Worm (Caenorhabditis elegans) whole organism, late embryonic: ENCODE data around the gene T03D3.5.

Experiments used
- C08G9.2 ChIP-seq: sonication (generic microtip); optimal IDR thresholded peaks from 2 replicates; lab custom pipeline; 2016; ENCODE audit warnings: mild to moderate bottlenecking, missing genetic modification characterization, moderate library complexity, missing compliant biosample characterization
- C38D4.7 ChIP-seq: fragments of 200-800 bp; sonication (Bioruptor generic); optimal IDR thresholded peaks from 2 replicates; lab custom pipeline; 2018; ENCODE audit warnings: mild to moderate bottlenecking, missing genetic modification characterization, moderate library complexity, missing compliant biosample characterization
- F13H6.1 ChIP-seq: sonication (generic microtip); optimal IDR thresholded peaks from 2 replicates; lab custom pipeline; 2016; ENCODE audit warnings: missing genetic modification characterization, missing compliant biosample characterization
- K02D7.2 ChIP-seq: sonication (generic microtip); optimal IDR thresholded peaks from 2 replicates; lab custom pipeline; 2017; ENCODE audit warnings: mild to moderate bottlenecking, missing genetic modification characterization, missing compliant biosample characterization
- K09A11.1 ChIP-seq: sonication (generic microtip); optimal IDR thresholded peaks from 2 replicates; lab custom pipeline; 2017; ENCODE audit warnings: antibody characterized with exemption, mild to moderate bottlenecking, missing genetic modification characterization, missing compliant biosample characterization; ENCODE audit not compliant: insufficient read depth
- T23F11.4 ChIP-seq: fragments of 200-800 bp; sonication (Bioruptor generic); optimal IDR thresholded peaks from 2 replicates; lab custom pipeline; 2018; ENCODE audit warnings: mild to moderate bottlenecking, missing genetic modification characterization, missing compliant biosample characterization
- Y22D7AL.16 ChIP-seq: sonication (generic microtip); optimal IDR thresholded peaks from 2 replicates; lab custom pipeline; 2016; ENCODE audit warnings: missing genetic modification characterization, missing compliant biosample characterization
- ceh-18 ChIP-seq: sonication (generic microtip); optimal IDR thresholded peaks from 2 replicates; lab custom pipeline; 2016; ENCODE audit warnings: missing genetic modification characterization, missing compliant biosample characterization
- ceh-2 ChIP-seq: sonication (generic microtip); optimal IDR thresholded peaks from 2 replicates; lab custom pipeline; 2016; ENCODE audit warnings: missing genotype, missing genetic modification characterization, missing compliant biosample characterization
- ceh-24 ChIP-seq: sonication (generic microtip); optimal IDR thresholded peaks from 2 replicates; lab custom pipeline; 2016; ENCODE audit warnings: mild to moderate bottlenecking, missing genetic modification characterization, missing compliant biosample characterization
- ceh-31 ChIP-seq: sonication (generic microtip); optimal IDR thresholded peaks from 2 replicates; lab custom pipeline; 2016; ENCODE audit warnings: missing genetic modification characterization, missing compliant biosample characterization
- ceh-34 ChIP-seq: sonication (generic microtip); optimal IDR thresholded peaks from 2 replicates; lab custom pipeline; 2016; ENCODE audit warnings: mild to moderate bottlenecking, missing genetic modification characterization, missing compliant biosample characterization
- ceh-45 ChIP-seq: fragments of 200-800 bp; sonication (Bioruptor generic); IDR thresholded peaks from 2 replicates; pipeline ENCODE4 v1.3.6; 2022; ENCODE audit warnings: missing genetic modification reagents, missing genetic modification characterization, missing compliant biosample characterization
- ceh-48 ChIP-seq: sonication (generic microtip); optimal IDR thresholded peaks from 2 replicates; lab custom pipeline; 2016; ENCODE audit warnings: missing genetic modification characterization, inconsistent platforms, missing compliant biosample characterization
- ceh-9 ChIP-seq: sonication (generic microtip); optimal IDR thresholded peaks from 2 replicates; lab custom pipeline; 2016; ENCODE audit warnings: mild to moderate bottlenecking, missing genetic modification characterization, inconsistent platforms, missing compliant biosample characterization
- elt-2 ChIP-seq: sonication (generic microtip); optimal IDR thresholded peaks from 2 replicates; lab custom pipeline; 2016; ENCODE audit warnings: missing genetic modification reagents, missing genetic modification characterization, missing compliant biosample characterization
- elt-4 ChIP-seq: sonication (generic microtip); optimal IDR thresholded peaks from 2 replicates; lab custom pipeline; 2016; ENCODE audit warnings: missing genetic modification characterization, missing compliant biosample characterization
- fkh-6 ChIP-seq: sonication (generic microtip); optimal IDR thresholded peaks from 2 replicates; lab custom pipeline; 2016; ENCODE audit warnings: missing genetic modification characterization, missing compliant biosample characterization
- hlh-6 ChIP-seq: sonication (generic microtip); optimal IDR thresholded peaks from 2 replicates; lab custom pipeline; 2016; ENCODE audit warnings: missing genotype, missing genetic modification characterization, missing compliant biosample characterization
- lin-11 ChIP-seq: fragments of 200-800 bp; sonication (Bioruptor generic); optimal IDR thresholded peaks from 2 replicates; lab custom pipeline; 2018; ENCODE audit warnings: mild to moderate bottlenecking, missing genetic modification characterization, missing compliant biosample characterization
- nfya-1 ChIP-seq: sonication (generic microtip); optimal IDR thresholded peaks from 2 replicates; lab custom pipeline; 2017; ENCODE audit warnings: missing genetic modification characterization, mild to moderate bottlenecking, missing compliant biosample characterization, antibody characterized with exemption, moderate library complexity
- nhr-11 ChIP-seq: fragments of 150-350 bp; optimal IDR thresholded peaks from 2 replicates; lab custom pipeline; 2014; ENCODE audit warnings: missing biosample characterization, missing genetic modification characterization
- nhr-232 ChIP-seq: sonication (generic microtip); optimal IDR thresholded peaks from 2 replicates; lab custom pipeline; 2016; ENCODE audit warnings: missing genetic modification characterization, missing compliant biosample characterization
- pag-3 ChIP-seq: sonication (generic microtip); optimal IDR thresholded peaks from 2 replicates; lab custom pipeline; 2016; ENCODE audit warnings: missing compliant biosample characterization, missing genetic modification characterization, borderline replicate concordance
- pat-9 ChIP-seq: fragments of 200-800 bp; sonication (Bioruptor generic); optimal IDR thresholded peaks from 2 replicates; lab custom pipeline; 2018; ENCODE audit warnings: mild to moderate bottlenecking, missing genetic modification characterization, moderate library complexity, missing compliant biosample characterization
- pax-1 ChIP-seq: fragments of 150-350 bp; optimal IDR thresholded peaks from 2 replicates; lab custom pipeline; 2014; ENCODE audit warnings: missing biosample characterization, missing genetic modification characterization
- pqm-1 ChIP-seq: sonication (generic microtip); optimal IDR thresholded peaks from 2 replicates; lab custom pipeline; 2016; ENCODE audit warnings: missing genetic modification characterization, missing compliant biosample characterization
- ref-2 ChIP-seq: sonication (generic microtip); optimal IDR thresholded peaks from 2 replicates; lab custom pipeline; 2016; ENCODE audit warnings: missing genetic modification characterization, missing compliant biosample characterization
- rnt-1 ChIP-seq: sonication (generic microtip); optimal IDR thresholded peaks from 2 replicates; lab custom pipeline; 2016; ENCODE audit warnings: missing genetic modification characterization, missing compliant biosample characterization
- sox-2 ChIP-seq: fragments of 200-800 bp; sonication (Bioruptor generic); IDR thresholded peaks from 2 replicates; pipeline ENCODE4 v1.3.6; 2022; ENCODE audit warnings: missing genetic modification reagents, missing genetic modification characterization, missing compliant biosample characterization
- syd-9 ChIP-seq: sonication (generic microtip); optimal IDR thresholded peaks from 2 replicates; lab custom pipeline; 2016; ENCODE audit warnings: mild to moderate bottlenecking, missing genetic modification characterization, moderate library complexity, missing compliant biosample characterization
- tbx-2 ChIP-seq: sonication (generic microtip); optimal IDR thresholded peaks from 2 replicates; lab custom pipeline; 2016; ENCODE audit warnings: missing genetic modification characterization, missing compliant biosample characterization
- ttx-3 ChIP-seq: sonication (generic microtip); optimal IDR thresholded peaks from 2 replicates; lab custom pipeline; 2016; ENCODE audit warnings: missing genetic modification reagents, missing genetic modification characterization, missing compliant biosample characterization
- unc-3 ChIP-seq, 2 experiments: fragments of 200-800 bp in 1 of 2; sonication (Bioruptor generic) in 1 of 2; sonication (generic microtip) in 1 of 2; conservative IDR thresholded peaks in 1 of 2; optimal IDR thresholded peaks in 1 of 2; 2 replicates each; pipeline versions ENCODE4 v1.3.6 to Lab custom; 2016 to 2022; ENCODE audit warnings: missing compliant biosample characterization in 2 of 2, missing genetic modification characterization in 2 of 2, missing genetic modification reagents in 1 of 2
- unc-55 ChIP-seq: sonication (generic microtip); optimal IDR thresholded peaks from 2 replicates; lab custom pipeline; 2017; ENCODE audit warnings: missing biosample characterization, missing genetic modification reagents, missing genetic modification characterization
- unc-86 ChIP-seq: sonication (generic microtip); optimal IDR thresholded peaks from 2 replicates; lab custom pipeline; 2016; ENCODE audit warnings: missing genetic modification characterization, missing compliant biosample characterization

Gene T03D3.5

DNA sequence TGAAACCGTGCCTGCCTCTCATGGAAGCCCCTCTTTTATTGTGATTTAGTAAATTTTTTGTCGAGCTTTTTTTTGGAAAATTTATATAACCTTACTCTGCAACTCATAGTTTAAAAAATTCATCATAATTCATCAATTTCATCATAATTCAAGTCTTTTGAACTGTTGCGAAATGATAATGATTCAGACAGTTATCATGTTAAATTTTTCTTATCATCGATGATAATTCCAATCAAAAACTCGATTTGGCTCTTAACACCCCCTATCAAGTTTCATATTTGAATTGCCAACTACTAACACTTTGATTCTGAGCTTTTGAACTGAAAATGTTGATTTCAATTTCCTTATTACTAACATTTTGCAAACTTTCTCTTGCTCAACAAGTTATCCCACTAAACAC, 16.5 kb downstream of the T03D3.5 start, which contains the start of gene F54E2.1:
TSS of gene F54E2.1 (plus strand) at position 235 of the 400 bp plus-strand sequence.
- TF ChIP-seq ceh-45 (GFP tag; lab: Robert Waterston, UW) (no peak), ttx-3 (tag; lab: Kevin White, UChicago) (no peak), elt-2 (peak; percentile 45), unc-3 (GFP tag; conservative IDR thresholded peaks at IDR 0.05; lab: Robert Waterston, UW) (no peak), unc-3 (tag; optimal IDR thresholded peaks at IDR 0.05; lab: Kevin White, UChicago) (no peak)

DNA sequence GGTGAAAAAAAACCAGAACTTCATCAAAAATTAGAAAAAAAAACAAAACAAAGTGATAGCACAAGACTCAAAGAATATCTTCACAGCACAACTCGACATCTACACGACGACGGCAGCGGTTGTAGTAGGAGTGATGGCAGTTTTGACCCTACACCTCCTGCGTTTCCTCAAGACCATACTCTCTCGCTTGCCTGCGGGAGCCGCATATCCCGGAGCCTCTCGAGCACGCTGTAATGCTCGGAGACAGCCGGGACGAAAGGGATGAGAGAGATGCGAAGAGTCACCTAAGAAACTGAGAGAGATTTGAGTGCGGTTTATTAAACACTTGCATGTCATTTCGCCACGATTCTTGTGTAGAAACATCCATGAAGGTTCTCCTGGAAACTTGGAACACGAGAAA, 17.2 kb downstream of the T03D3.5 start:
- no peak for TF ChIP-seq pat-9 (tag; lab: Kevin White, UChicago)
- TF ChIP-seq nhr-232 (tag; lab: Kevin White, UChicago): no peak
- peak; percentile 82 for TF ChIP-seq rnt-1 (tag; lab: Kevin White, UChicago)
- no peak for TF ChIP-seq elt-2
- no peak for TF ChIP-seq C38D4.7 (GFP tag; lab: Kevin White, UChicago)
- peak; percentile 45 for TF ChIP-seq ceh-18 (tag; lab: Kevin White, UChicago)

DNA sequence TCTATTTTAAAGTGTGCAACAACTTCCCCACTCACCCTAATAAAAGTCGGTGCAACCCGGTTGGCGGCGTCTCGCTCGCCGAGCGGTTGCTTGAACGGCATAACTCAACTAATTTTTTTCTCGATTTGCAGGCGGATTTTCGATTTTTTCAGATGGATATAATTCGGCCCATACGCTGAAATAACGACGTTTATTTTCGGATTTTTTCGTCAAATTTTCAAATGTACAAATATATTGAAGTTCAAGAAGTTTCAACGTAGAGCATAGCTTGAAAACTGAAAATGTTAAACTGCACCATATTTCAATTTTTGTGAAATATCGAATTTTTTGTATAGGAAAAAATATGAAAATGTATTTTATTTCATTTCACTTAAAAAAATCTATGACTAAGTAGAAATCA, 18.9 kb downstream of the T03D3.5 start, which contains the start of gene ketn-1:
TSS of gene ketn-1 (minus strand) at position 101 of the 400 bp plus-strand sequence.
- no peak for TF ChIP-seq lin-11 (tag; lab: Kevin White, UChicago)
- no peak for TF ChIP-seq pax-1 (tag; lab: Kevin White, UChicago)
- no peak for TF ChIP-seq syd-9 (tag; lab: Kevin White, UChicago)
- TF ChIP-seq, all 69 proteins: peak for 0

DNA sequence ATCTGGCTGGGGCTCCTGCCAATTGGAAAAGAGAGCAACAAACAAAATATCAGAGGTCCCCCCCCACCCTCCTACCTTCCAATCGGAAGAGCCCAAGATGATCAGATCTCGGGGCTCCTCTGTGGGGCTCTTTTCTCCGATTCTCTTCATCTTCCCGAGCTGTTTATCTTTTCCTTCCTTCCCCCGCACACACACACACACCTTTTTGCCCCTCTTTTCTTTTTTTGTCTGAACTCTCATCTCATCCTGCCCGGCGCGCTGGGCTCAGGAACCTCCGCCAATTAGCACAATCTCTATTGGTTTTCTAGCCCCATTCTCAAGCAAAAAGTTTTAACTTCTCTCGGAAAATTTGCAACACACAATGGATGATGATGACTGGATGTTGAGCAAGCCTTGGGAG, 23.4 kb downstream of the T03D3.5 start:
- TF ChIP-seq ceh-18 (tag; lab: Kevin White, UChicago): peak; percentile 62
- no peak for TF ChIP-seq pag-3 (tag; lab: Kevin White, UChicago)
- TF ChIP-seq pqm-1 (tag; lab: Kevin White, UChicago): no peak
- peak; percentile 66 for TF ChIP-seq nfya-1 (tag; lab: Kevin White, UChicago)

DNA sequence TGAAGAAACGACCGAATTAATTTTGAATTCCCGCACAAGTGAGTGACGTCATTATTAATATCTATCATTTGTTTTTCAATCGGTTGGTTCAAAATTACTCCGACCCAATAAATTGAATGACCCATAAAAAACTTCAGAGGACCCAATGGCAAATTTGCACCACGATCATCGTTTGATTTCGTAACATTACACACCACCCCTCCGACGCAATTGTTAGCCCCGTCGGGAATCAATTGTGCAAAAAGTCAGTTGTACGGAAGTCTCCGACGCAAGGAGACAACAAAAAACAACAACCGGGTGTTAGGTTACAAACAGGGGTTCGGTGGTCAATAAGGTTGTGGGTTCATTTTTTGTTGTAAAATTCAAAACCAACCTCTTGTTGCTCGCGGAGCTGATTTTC, 24.7 kb downstream of the T03D3.5 start:
- no peak for TF ChIP-seq ceh-24
- no peak for TF ChIP-seq ceh-34
- TF ChIP-seq ceh-2: no peak
- TF ChIP-seq C08G9.2 (tag; lab: Kevin White, UChicago): no peak
- no peak for TF ChIP-seq K09A11.1

DNA sequence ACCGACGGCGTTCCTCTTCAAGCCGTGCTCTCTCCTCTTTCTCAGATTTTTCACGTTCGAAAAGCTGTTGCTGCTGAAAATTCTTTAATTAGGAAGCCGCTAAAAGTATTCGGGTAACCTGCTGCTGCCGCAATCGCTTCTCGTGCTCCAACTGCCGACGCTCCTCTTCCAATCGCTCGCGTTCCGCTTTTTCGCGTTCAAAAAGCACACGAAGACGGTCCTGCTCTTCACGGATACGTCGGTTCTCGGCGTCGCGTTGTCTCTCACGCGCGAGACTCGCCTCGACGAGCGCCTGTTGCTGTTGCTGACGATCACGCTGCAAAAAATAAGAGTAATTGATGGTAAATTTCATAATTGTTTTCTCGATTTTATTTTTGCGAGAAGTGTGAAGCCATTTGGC, 26.0 kb downstream of the T03D3.5 start:
- TF ChIP-seq fkh-6 (tag; lab: Kevin White, UChicago) (no peak), hlh-6 (tag; lab: Kevin White, UChicago) (peak; percentile 7), F13H6.1 (tag; lab: Kevin White, UChicago) (no peak)

DNA sequence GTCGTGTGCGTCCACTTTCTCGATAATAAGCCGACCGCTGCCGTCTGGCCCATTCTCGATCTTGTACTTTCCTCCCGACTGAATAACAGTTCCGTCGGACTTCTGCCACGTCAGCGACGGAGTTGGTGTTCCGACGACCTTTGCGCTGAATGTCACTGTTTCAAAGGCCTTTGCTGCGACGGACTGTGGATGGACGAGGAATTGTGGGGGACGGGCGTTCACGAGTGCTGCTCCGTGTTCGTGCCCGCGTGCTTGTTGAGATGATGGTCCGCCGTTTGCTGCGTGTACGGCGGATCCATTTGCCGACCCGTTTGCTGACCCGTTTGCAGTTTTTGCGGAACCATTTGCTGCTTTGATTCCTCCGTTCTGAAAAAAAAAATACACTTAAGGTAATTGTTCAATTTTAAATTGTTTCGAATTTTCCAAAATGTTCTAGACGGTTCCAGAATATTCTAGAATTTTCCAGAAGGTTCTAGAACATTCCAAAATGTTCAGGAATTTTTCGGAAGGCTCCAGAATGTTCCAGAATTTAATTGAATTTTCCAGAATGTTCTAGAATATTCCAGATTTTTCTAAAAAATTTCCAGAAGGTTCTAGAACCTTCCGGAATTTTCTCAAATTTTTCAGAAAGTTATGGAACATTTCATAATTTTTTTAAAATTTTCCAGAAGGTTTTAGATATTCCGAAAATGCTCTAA, 27.3 kb downstream of the T03D3.5 start:
- TF ChIP-seq tbx-2 (tag; lab: Kevin White, UChicago): no peak
- no peak for TF ChIP-seq T23F11.4 (GFP tag; lab: Kevin White, UChicago)
- TF ChIP-seq elt-4 (tag; lab: Kevin White, UChicago): no peak
- TF ChIP-seq C08G9.2 (tag; lab: Kevin White, UChicago): no peak
- no peak for TF ChIP-seq Y22D7AL.16 (tag; lab: Kevin White, UChicago)
- no peak for TF ChIP-seq unc-55 (GFP tag; lab: Kevin White, UChicago)
- no peak for TF ChIP-seq ceh-31 (tag; lab: Kevin White, UChicago)
- no peak for TF ChIP-seq ceh-9
- TF ChIP-seq unc-86 (tag; lab: Kevin White, UChicago): no peak
- TF ChIP-seq ref-2 (tag; lab: Kevin White, UChicago): no peak
- no peak for TF ChIP-seq ceh-48 (tag; lab: Kevin White, UChicago)
- TF ChIP-seq K02D7.2 (tag; lab: Kevin White, UChicago): no peak
- no peak for TF ChIP-seq ceh-24
- no peak for TF ChIP-seq nhr-11 (tag; lab: Kevin White, UChicago)
- TF ChIP-seq sox-2: no peak
